Worm (Caenorhabditis elegans): ENCODE data around the gene F21A3.2.

Gene F21A3.2

ce11 chrV:15569702-15570430 lies 36.1 kb upstream of the F21A3.2 start, which contains the start of gene lsm-5 (continued):
- TF ChIP-seq akir-1 (GFP tag; optimal IDR thresholded peaks at IDR 0.05) = no peak
- TF ChIP-seq cebp-1 (GFP tag; IDR thresholded peaks at IDR 0.05) = no peak
- peak; percentile 45 for TF ChIP-seq cebp-1 (tag; optimal IDR thresholded peaks at IDR 0.05)

- no peak for TF ChIP-seq hlh-26 (GFP tag; conservative IDR thresholded peaks at IDR 0.05)
- TF ChIP-seq ama-1 (optimal IDR thresholded peaks at IDR 0.05) = peak; percentile 42
- TF ChIP-seq ama-1 (GFP tag; optimal IDR thresholded peaks at IDR 0.05) = no peak
- no peak for TF ChIP-seq mes-4 (tag; optimal IDR thresholded peaks at IDR 0.05)
Measured at ce11 chrV:15568381-15568780, 34.6 kb upstream of the F21A3.2 start.

ce11 chrV:15567344-15567804 lies 33.6 kb upstream of the F21A3.2 start, which contains the start of gene acs-2:
Gene acs-2, plus strand, starts transcription at chrV:15567394.
- TF ChIP-seq rcor-1 (GFP tag; IDR thresholded peaks at IDR 0.05) (no peak), hsf-1 (GFP tag; IDR thresholded peaks at IDR 0.05) (peak; percentile 32; the same call in 1 of the 2 replicates), ama-1 (optimal IDR thresholded peaks at IDR 0.05) (peak; percentile 85), ama-1 (GFP tag; optimal IDR thresholded peaks at IDR 0.05) (no peak)

ce11 chrV:15566511-15567178 lies 32.9 kb upstream of the F21A3.2 start:
- no peak for TF ChIP-seq Y53F4B.3 (GFP tag; IDR thresholded peaks at IDR 0.05)
- TF ChIP-seq aptf-2 (GFP tag; conservative IDR thresholded peaks at IDR 0.05) = no peak
- TF ChIP-seq dox-1 (GFP tag; IDR thresholded peaks at IDR 0.05) = no peak; the same call in 1 of the 2 replicates
- TF ChIP-seq hlh-12 (tag; optimal IDR thresholded peaks at IDR 0.05) = no peak
- 0 out of 2 replicates have a peak, but pooled peaks have one; percentile 16 for TF ChIP-seq ztf-6 (GFP tag; IDR thresholded peaks at IDR 0.05)
- TF ChIP-seq repo-1 (tag; optimal IDR thresholded peaks at IDR 0.05) = no peak
- TF ChIP-seq B0035.1 (tag; optimal IDR thresholded peaks at IDR 0.05) = no peak
- TF ChIP-seq F57A8.1 (GFP tag; optimal IDR thresholded peaks at IDR 0.05) = no peak
- no peak for TF ChIP-seq snpc-4 (GFP tag; optimal IDR thresholded peaks at IDR 0.05)
- peak; percentile 61 to 72 (median 64) for TF ChIP-seq snpc-4 (tag; optimal IDR thresholded peaks at IDR 0.05)
- peak; percentile 33; the same call in 1 of the 2 replicates for TF ChIP-seq hmg-1.2 (GFP tag; IDR thresholded peaks at IDR 0.05)
- TF ChIP-seq snpc-1.1 (tag; optimal IDR thresholded peaks at IDR 0.05; ENCODE audit: insufficient read depth) = no peak
- no peak for TF ChIP-seq unc-130 (GFP tag; optimal IDR thresholded peaks at IDR 0.05)
- TF ChIP-seq egrh-3 (GFP tag; IDR thresholded peaks at IDR 0.05) = no peak
- 0 out of 2 replicates have a peak, but pooled peaks have one; percentile 24 for TF ChIP-seq C06A6.2 (GFP tag; conservative IDR thresholded peaks at IDR 0.05)
- TF ChIP-seq hsf-1 (GFP tag; IDR thresholded peaks at IDR 0.05) = no peak
- 0 out of 2 replicates have a peak, but pooled peaks have one; percentile 18 for TF ChIP-seq cebp-1 (GFP tag; IDR thresholded peaks at IDR 0.05)
- TF ChIP-seq cebp-1 (tag; optimal IDR thresholded peaks at IDR 0.05) = peak; percentile 75
- TF ChIP-seq let-607 (tag; optimal IDR thresholded peaks at IDR 0.05) = no peak
- TF ChIP-seq nhr-80 (tag; optimal IDR thresholded peaks at IDR 0.05) = peak; percentile 47
- TF ChIP-seq atf-7 (tag; optimal IDR thresholded peaks at IDR 0.05) = no peak
- TF ChIP-seq lsl-1 (GFP tag; optimal IDR thresholded peaks at IDR 0.05) = no peak
- TF ChIP-seq tbp1 (GFP tag; optimal IDR thresholded peaks at IDR 0.05) = peak; percentile 49
- peak; percentile 64; the same call in 1 of the 2 replicates for TF ChIP-seq zfh-2 (GFP tag; conservative IDR thresholded peaks at IDR 0.05)
- TF ChIP-seq xnd-1 (tag; optimal IDR thresholded peaks at IDR 0.05) = no peak
- TF ChIP-seq ztf-26 (tag; optimal IDR thresholded peaks at IDR 0.05) = peak; percentile 58
- peak; percentile 78 for TF ChIP-seq K12H6.12 (tag; optimal IDR thresholded peaks at IDR 0.05)
- TF ChIP-seq lin-26 (GFP tag; IDR thresholded peaks at IDR 0.05) = 0 out of 2 replicates have a peak, but pooled peaks have one; percentile 50
- no peak for TF ChIP-seq B0261.1 (tag; optimal IDR thresholded peaks at IDR 0.05)
- 0 out of 2 replicates have a peak, but pooled peaks have one; percentile 55 for TF ChIP-seq let-526 (GFP tag; IDR thresholded peaks at IDR 0.05)
- no peak for TF ChIP-seq egl-18 (GFP tag; IDR thresholded peaks at IDR 0.05)
- no peak for TF ChIP-seq ccch-3 (GFP tag; optimal IDR thresholded peaks at IDR 0.05)
- TF ChIP-seq T26A5.8 (tag; optimal IDR thresholded peaks at IDR 0.05) = no peak
- no peak for TF ChIP-seq dpff-1 (tag; optimal IDR thresholded peaks at IDR 0.05)

Data from whole organism, young adult.